Fruit fly (Drosophila melanogaster) whole organism, adult: ENCODE measurements around the gene CG10140.

Experiments
- CG11617 ChIP-seq: fragments of 200-800 bp; sonication (Bioruptor generic); optimal IDR thresholded peaks from 2 replicates; lab custom pipeline; 2017; ENCODE audit warnings: mild to moderate bottlenecking, missing biosample characterization, missing genetic modification reagents, missing genetic modification characterization
- CG12768 ChIP-seq: fragments of 200-800 bp; sonication (Bioruptor generic); optimal IDR thresholded peaks from 2 replicates; lab custom pipeline; 2017; ENCODE audit warnings: missing biosample characterization, missing genetic modification characterization, mild to moderate bottlenecking, moderate library complexity, missing genetic modification reagents
- CG1620 ChIP-seq: fragments of 200-800 bp; sonication (Bioruptor generic); optimal IDR thresholded peaks from 2 replicates; lab custom pipeline; 2016; ENCODE audit warnings: missing biosample characterization, missing genetic modification characterization
- CG33017 ChIP-seq: fragments of 200-800 bp; sonication (Bioruptor generic); optimal IDR thresholded peaks from 2 replicates; lab custom pipeline; 2018; ENCODE audit warnings: missing biosample characterization, mild to moderate bottlenecking, missing genetic modification characterization, moderate library complexity
- Clk ChIP-seq: fragments of 200-800 bp; sonication (Bioruptor generic); optimal IDR thresholded peaks from 2 replicates; lab custom pipeline; 2017; ENCODE audit warnings: missing biosample characterization, missing genetic modification characterization
- Hr96 ChIP-seq: fragments of 200-800 bp; sonication (Bioruptor generic); optimal IDR thresholded peaks from 2 replicates; lab custom pipeline; 2016; ENCODE audit warnings: missing biosample characterization, missing genetic modification characterization
- Mnt ChIP-seq: fragments of 200-800 bp; sonication (Bioruptor generic); optimal IDR thresholded peaks from 2 replicates; lab custom pipeline; 2016; ENCODE audit warnings: missing biosample characterization, mild to moderate bottlenecking, missing genetic modification characterization
- cic ChIP-seq: fragments of 200-800 bp; sonication (Bioruptor generic); optimal IDR thresholded peaks from 2 replicates; lab custom pipeline; 2017; ENCODE audit warnings: missing biosample characterization, mild to moderate bottlenecking, missing genetic modification characterization, moderate library complexity
- cnc ChIP-seq, 2 experiments: fragments of >200 bp; optimal IDR thresholded peaks; 2 replicates each; lab custom pipeline; 2017
- kay ChIP-seq: fragments of 200-800 bp; sonication (Bioruptor generic); peaks from one replicate; lab custom pipeline; 2016; ENCODE audit warnings: missing biosample characterization, missing genetic modification characterization, borderline replicate concordance
- ovo ChIP-seq: fragments of 200-800 bp; sonication (Bioruptor generic); optimal IDR thresholded peaks from 2 replicates; lab custom pipeline; 2016; ENCODE audit warnings: missing biosample characterization, missing genetic modification characterization
- pad ChIP-seq: fragments of 200-800 bp; sonication (Bioruptor generic); optimal IDR thresholded peaks from 3 replicates; lab custom pipeline; 2017; ENCODE audit warnings: missing biosample characterization, missing genetic modification characterization, mild to moderate bottlenecking, moderate library complexity, missing genetic modification reagents
- tj ChIP-seq: fragments of 200-800 bp; sonication (Bioruptor generic); optimal IDR thresholded peaks from 3 replicates; lab custom pipeline; 2017; ENCODE audit warnings: missing biosample characterization, mild to moderate bottlenecking, missing genetic modification characterization, moderate library complexity

dm6 chr3L:13451562-13451961 lies 11.3 kb upstream of the CG10140 start:
- no peak for TF ChIP-seq pad (GFP tag; lab: Kevin White, UChicago)
- no peak for TF ChIP-seq cic
- no peak for TF ChIP-seq tj (GFP tag; lab: Kevin White, UChicago)
- no peak for TF ChIP-seq CG33017 (tag; lab: Kevin White, UChicago)
- TF ChIP-seq CG1620 (GFP tag; lab: Kevin White, UChicago), result no peak
- TF ChIP-seq Hr96 (GFP tag; lab: Kevin White, UChicago), result no peak
- no peak for TF ChIP-seq ovo (GFP tag; lab: Kevin White, UChicago)
- no peak for TF ChIP-seq CG12768
- TF ChIP-seq CG11617 (GFP tag; lab: Kevin White, UChicago), result no peak
- no peak for TF ChIP-seq kay (GFP tag; lab: Kevin White, UChicago)
- no peak for TF ChIP-seq Clk
- no peak for TF ChIP-seq cnc (optimal IDR thresholded peaks at IDR 0.05; lab: Kevin White, UChicago)
- TF ChIP-seq Mnt (GFP tag; lab: Kevin White, UChicago), result no peak
